Fruit fly (Drosophila melanogaster): Measurements from ENCODE around the gene CG7333.

DNA sequence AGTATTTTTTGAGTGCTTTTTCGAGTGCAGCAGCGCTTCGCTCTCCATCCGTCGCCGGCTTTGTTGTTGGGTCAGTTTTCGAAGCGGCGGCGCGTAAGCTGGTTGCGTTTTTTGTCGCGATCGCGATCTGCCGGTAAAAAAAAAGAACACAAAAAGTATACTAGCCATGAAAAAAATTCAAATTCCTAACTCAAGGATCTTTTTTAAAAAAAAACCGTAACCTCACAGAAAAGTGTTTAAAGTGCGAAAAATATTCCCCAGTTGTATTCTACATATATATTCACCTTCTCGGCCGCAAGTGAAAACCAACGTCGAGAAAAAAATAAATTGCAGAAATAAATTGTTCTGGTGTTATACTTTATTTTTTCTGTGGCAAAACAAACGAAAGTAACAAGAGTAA, 31.3 kb upstream of the CG7333 start:
- TF ChIP-seq CG33017 (tag; optimal IDR thresholded peaks at IDR 0.05) (no peak), CG12768 (GFP tag; optimal IDR thresholded peaks at IDR 0.05) (no peak), Clk (GFP tag; optimal IDR thresholded peaks at IDR 0.05) (no peak), kay (GFP tag; ENCODE audit: borderline replicate concordance) (no peak), ovo (GFP tag; optimal IDR thresholded peaks at IDR 0.05) (no peak), CG5204 (GFP tag; optimal IDR thresholded peaks at IDR 0.05) (no peak), Hr96 (GFP tag; optimal IDR thresholded peaks at IDR 0.05) (no peak), Mnt (GFP tag; optimal IDR thresholded peaks at IDR 0.05) (no peak), CG7101 (tag; optimal IDR thresholded peaks at IDR 0.05) (no peak), Crg-1 (GFP tag; optimal IDR thresholded peaks at IDR 0.05) (no peak), CG14711 (tag; optimal IDR thresholded peaks at IDR 0.05) (no peak), tj (GFP tag; optimal IDR thresholded peaks at IDR 0.05) (no peak)
